Worm (Caenorhabditis elegans) whole organism, L3 larva: ENCODE measurements around the gene prdh-1.

Experiments used
- R02D3.7 ChIP-seq: fragments of 150-350 bp; optimal IDR thresholded peaks from 2 replicates; lab custom pipeline; 2014; ENCODE audit warnings: missing biosample characterization, missing genetic modification characterization
- ZK546.5 ChIP-seq: sonication (generic microtip); optimal IDR thresholded peaks from 2 replicates; lab custom pipeline; 2017; ENCODE audit warnings: missing biosample characterization, missing genetic modification characterization
- aly-2 ChIP-seq: fragments of 150-350 bp; optimal IDR thresholded peaks from 2 replicates; lab custom pipeline; 2014; ENCODE audit warnings: missing biosample characterization, missing genetic modification characterization
- ama-1 ChIP-seq: fragments of 150-350 bp; optimal IDR thresholded peaks from 2 replicates; lab custom pipeline; 2018
- ceh-16 ChIP-seq: sonication (generic microtip); optimal IDR thresholded peaks from 2 replicates; lab custom pipeline; 2017; ENCODE audit warnings: missing biosample characterization, missing genetic modification characterization
- ceh-28 ChIP-seq: fragments of 150-350 bp; optimal IDR thresholded peaks from 2 replicates; lab custom pipeline; 2014; ENCODE audit warnings: missing biosample characterization, missing genetic modification reagents, missing genetic modification characterization
- ceh-82 ChIP-seq: fragments of 150-350 bp; optimal IDR thresholded peaks from 2 replicates; lab custom pipeline; 2014; ENCODE audit warnings: missing biosample characterization, missing genetic modification characterization
- ceh-9 ChIP-seq: sonication (generic microtip); optimal IDR thresholded peaks from 2 replicates; lab custom pipeline; 2018; ENCODE audit warnings: missing biosample characterization, missing genetic modification characterization
- daf-12 ChIP-seq: fragments of 150-350 bp; optimal IDR thresholded peaks from 2 replicates; lab custom pipeline; 2014; ENCODE audit warnings: missing biosample characterization, missing genetic modification reagents, missing genetic modification characterization
- egl-27 ChIP-seq: sonication (generic microtip); optimal IDR thresholded peaks from 4 replicates; lab custom pipeline; 2017; ENCODE audit warnings: missing biosample characterization, missing genetic modification reagents, missing genetic modification characterization
- egl-5 ChIP-seq: fragments of 150-350 bp; optimal IDR thresholded peaks from 2 replicates; lab custom pipeline; 2017; ENCODE audit warnings: missing biosample characterization, missing genetic modification reagents, missing genetic modification characterization, inconsistent platforms
- elt-1 ChIP-seq: fragments of 150-350 bp; optimal IDR thresholded peaks from 2 replicates; lab custom pipeline; 2014; ENCODE audit warnings: missing biosample characterization, missing genetic modification characterization
- elt-2 ChIP-seq: sonication (generic microtip); optimal IDR thresholded peaks from 2 replicates; lab custom pipeline; 2016; ENCODE audit warnings: missing genetic modification reagents, mild to moderate bottlenecking, missing genetic modification characterization, missing compliant biosample characterization
- elt-3 ChIP-seq, 3 experiments: fragments of 150-350 bp in 1 of 3; sonication (generic microtip) in 2 of 3; optimal IDR thresholded peaks; 2 replicates in 2 of 3; 4 replicates in 1 of 3; lab custom pipeline; 2014 to 2017; ENCODE audit warnings: missing biosample characterization in 3 of 3, missing genetic modification characterization in 3 of 3
- eor-1 ChIP-seq, 2 experiments: fragments of 150-350 bp; optimal IDR thresholded peaks; 2 replicates each; lab custom pipeline; 2014 to 2018; ENCODE audit warnings: missing biosample characterization in 2 of 2, missing genetic modification characterization in 2 of 2
- fkh-10 ChIP-seq: sonication (generic microtip); optimal IDR thresholded peaks from 2 replicates; lab custom pipeline; 2017; ENCODE audit warnings: missing biosample characterization, missing genetic modification reagents, missing genetic modification characterization
- fkh-2 ChIP-seq: fragments of 150-350 bp; optimal IDR thresholded peaks from 2 replicates; lab custom pipeline; 2014; ENCODE audit warnings: missing biosample characterization, missing genetic modification reagents, missing genetic modification characterization
- fos-1 ChIP-seq: fragments of 150-350 bp; optimal IDR thresholded peaks from 2 replicates; lab custom pipeline; 2014; ENCODE audit warnings: missing biosample characterization, missing genetic modification characterization
- hmg-11 ChIP-seq: sonication (generic microtip); optimal IDR thresholded peaks from 2 replicates; lab custom pipeline; 2016; ENCODE audit warnings: missing genetic modification characterization, missing compliant biosample characterization
- jun-1 ChIP-seq: fragments of 150-350 bp; optimal IDR thresholded peaks from 2 replicates; lab custom pipeline; 2014; ENCODE audit warnings: missing biosample characterization, missing genetic modification reagents, missing genetic modification characterization
- lin-15B ChIP-seq: fragments of 150-350 bp; optimal IDR thresholded peaks from 2 replicates; lab custom pipeline; 2014; ENCODE audit warnings: missing biosample characterization, missing genetic modification characterization
- lin-39 ChIP-seq: fragments of 150-350 bp; optimal IDR thresholded peaks from 2 replicates; lab custom pipeline; 2018; ENCODE audit warnings: missing biosample characterization, missing genetic modification reagents, missing genetic modification characterization
- lsy-12 ChIP-seq: sonication (generic microtip); optimal IDR thresholded peaks from 2 replicates; lab custom pipeline; 2016; ENCODE audit warnings: mild to moderate bottlenecking, missing genetic modification characterization, missing compliant biosample characterization
- mdl-1 ChIP-seq: fragments of 150-350 bp; optimal IDR thresholded peaks from 2 replicates; lab custom pipeline; 2014; ENCODE audit warnings: missing biosample characterization, missing genetic modification characterization
- mml-1 ChIP-seq: fragments of 150-350 bp; sonication (generic microtip); optimal IDR thresholded peaks from 3 replicates; lab custom pipeline; 2014; ENCODE audit warnings: missing biosample characterization, missing genetic modification characterization
- nfya-1 ChIP-seq: sonication (generic microtip); optimal IDR thresholded peaks from 2 replicates; lab custom pipeline; 2017; ENCODE audit warnings: missing genetic modification characterization, mild to moderate bottlenecking, missing compliant biosample characterization, antibody characterized with exemption, moderate library complexity; ENCODE audit not compliant: insufficient read depth
- nhr-11 ChIP-seq: fragments of 150-350 bp; optimal IDR thresholded peaks from 2 replicates; lab custom pipeline; 2014; ENCODE audit warnings: missing biosample characterization, missing genetic modification characterization
- nhr-12 ChIP-seq: fragments of 150-350 bp; optimal IDR thresholded peaks from 2 replicates; lab custom pipeline; 2014; ENCODE audit warnings: missing biosample characterization, missing genetic modification characterization
- nhr-23 ChIP-seq: fragments of 150-350 bp; optimal IDR thresholded peaks from 2 replicates; lab custom pipeline; 2014; ENCODE audit warnings: missing biosample characterization, missing genetic modification reagents, missing genetic modification characterization
- nhr-237 ChIP-seq: fragments of 150-350 bp; optimal IDR thresholded peaks from 2 replicates; lab custom pipeline; 2014; ENCODE audit warnings: missing biosample characterization, missing genetic modification characterization
- nhr-25 ChIP-seq: sonication (generic microtip); optimal IDR thresholded peaks from 2 replicates; lab custom pipeline; 2017; ENCODE audit warnings: missing biosample characterization, missing genetic modification characterization
- nhr-28 ChIP-seq: fragments of 150-350 bp; optimal IDR thresholded peaks from 2 replicates; lab custom pipeline; 2014; ENCODE audit warnings: missing biosample characterization, missing genetic modification characterization
- nhr-43 ChIP-seq: sonication (generic microtip); optimal IDR thresholded peaks from 2 replicates; lab custom pipeline; 2016; ENCODE audit warnings: mild to moderate bottlenecking, missing genetic modification characterization, missing compliant biosample characterization; ENCODE audit not compliant: poor library complexity, severe bottlenecking
- nhr-67 ChIP-seq: fragments of 150-350 bp; optimal IDR thresholded peaks from 2 replicates; lab custom pipeline; 2014; ENCODE audit warnings: missing biosample characterization, missing genetic modification characterization
- nhr-76 ChIP-seq: fragments of 150-350 bp; sonication (generic microtip); optimal IDR thresholded peaks from 5 replicates; lab custom pipeline; 2014; ENCODE audit warnings: missing biosample characterization, missing genetic modification characterization
- nhr-77 ChIP-seq: fragments of 150-350 bp; optimal IDR thresholded peaks from 2 replicates; lab custom pipeline; 2014; ENCODE audit warnings: missing biosample characterization, missing genetic modification characterization
- pha-4 ChIP-seq: fragments of 150-350 bp; optimal IDR thresholded peaks from 2 replicates; lab custom pipeline; 2014; ENCODE audit warnings: missing biosample characterization, missing genetic modification reagents, missing genetic modification characterization
- pqm-1 ChIP-seq: fragments of 150-350 bp; optimal IDR thresholded peaks from 2 replicates; lab custom pipeline; 2017; ENCODE audit warnings: missing biosample characterization, missing genetic modification characterization, inconsistent platforms
- sea-2 ChIP-seq: fragments of 150-350 bp; sonication (generic microtip); optimal IDR thresholded peaks from 4 replicates; lab custom pipeline; 2014; ENCODE audit warnings: missing biosample characterization, missing genetic modification reagents, missing genetic modification characterization
- skn-1 ChIP-seq: fragments of 150-350 bp; optimal IDR thresholded peaks from 2 replicates; lab custom pipeline; 2014; ENCODE audit warnings: missing biosample characterization, missing genetic modification characterization
- snpc-4 ChIP-seq: fragments of 150-350 bp; optimal IDR thresholded peaks from 2 replicates; lab custom pipeline; 2014; ENCODE audit warnings: missing biosample characterization, missing genetic modification characterization
- tbx-2 ChIP-seq: sonication (generic microtip); optimal IDR thresholded peaks from 2 replicates; lab custom pipeline; 2016; ENCODE audit warnings: mild to moderate bottlenecking, missing genetic modification characterization, missing compliant biosample characterization
- unc-39 ChIP-seq: sonication (generic microtip); optimal IDR thresholded peaks from 4 replicates; lab custom pipeline; 2017; ENCODE audit warnings: missing biosample characterization, missing genetic modification characterization
- unc-62 ChIP-seq: fragments of 150-350 bp; sonication (generic microtip); optimal IDR thresholded peaks from 4 replicates; lab custom pipeline; 2014; ENCODE audit warnings: missing biosample characterization, missing genetic modification reagents, missing genetic modification characterization
- zag-1 ChIP-seq: fragments of 150-350 bp; optimal IDR thresholded peaks from 2 replicates; lab custom pipeline; 2014; ENCODE audit warnings: missing biosample characterization, missing genetic modification characterization
- ztf-11 ChIP-seq: fragments of 150-350 bp; optimal IDR thresholded peaks from 2 replicates; lab custom pipeline; 2014; ENCODE audit warnings: missing biosample characterization, missing genetic modification characterization

The prdh-1 gene

DNA sequence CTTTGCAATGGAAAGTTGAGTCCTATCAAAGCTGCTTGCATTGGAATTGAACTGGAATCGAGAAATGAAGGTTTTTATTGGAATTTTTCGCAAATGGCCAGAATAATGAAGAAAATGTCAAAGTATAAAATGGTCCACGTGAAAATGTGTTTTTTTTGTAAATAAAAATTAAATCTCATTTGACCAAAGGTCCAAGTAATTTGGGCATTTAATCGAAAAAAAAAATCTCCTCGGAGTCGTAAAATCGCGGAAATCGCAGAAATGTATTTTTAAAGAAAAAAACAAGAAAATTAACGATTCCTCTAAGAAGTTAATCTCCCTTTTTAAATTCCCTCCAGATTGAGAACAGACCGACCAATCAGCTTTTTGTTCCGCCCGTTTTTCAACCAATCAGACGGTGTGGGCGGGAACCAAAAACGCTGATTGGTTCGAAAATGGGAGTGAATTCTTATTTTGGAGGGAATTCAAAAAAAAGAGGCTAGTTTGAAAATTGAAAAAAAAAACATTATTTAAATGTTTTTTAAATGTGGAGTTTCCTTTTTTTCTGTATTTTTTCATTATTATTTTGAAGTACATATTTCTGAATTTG, at the start of gene prdh-1:
Gene prdh-1 (minus strand): TSS at position 51 of the 589 bp plus-strand sequence.
- TF ChIP-seq eor-1 (tag; optimal IDR thresholded peaks at IDR 0.05; lab: Kevin White, UChicago) = no peak
- TF ChIP-seq nfya-1 (tag; lab: Kevin White, UChicago) = peak; percentile 85

DNA sequence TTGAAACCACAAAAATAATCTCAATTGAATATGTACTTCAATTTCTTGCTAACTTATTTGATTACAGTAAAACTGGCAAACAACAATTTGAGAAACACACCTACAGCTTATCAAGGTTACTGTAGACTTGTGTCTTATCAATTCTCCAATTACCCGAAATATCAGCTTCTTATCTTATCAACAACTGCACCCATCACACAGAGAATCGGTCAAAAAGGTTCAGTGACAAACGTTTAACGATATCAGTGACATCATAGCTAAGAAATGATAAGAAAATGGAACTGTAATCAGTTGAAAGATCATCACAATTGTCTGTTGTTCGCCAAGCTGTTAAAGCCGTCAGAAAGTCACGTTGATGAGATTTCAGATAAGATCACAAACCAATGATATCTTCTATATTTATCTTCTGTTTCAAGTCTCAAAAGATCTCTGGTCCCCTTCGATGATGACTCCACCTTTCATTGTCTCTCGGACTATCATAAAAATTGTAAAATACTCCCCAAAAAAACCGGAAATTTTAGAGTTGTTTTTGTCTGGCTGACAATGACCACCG, 42.9 kb upstream of the prdh-1 start:
- TF ChIP-seq pqm-1 (tag; lab: Kevin White, UChicago) (peak; percentile 100), nfya-1 (tag; lab: Kevin White, UChicago) (peak; percentile 64), zag-1 (tag; lab: Kevin White, UChicago) (no peak), egl-27 (tag; lab: Kevin White, UChicago) (peak; percentile 98), nhr-23 (peak; percentile 90), nhr-76 (peak; percentile 39), egl-5 (tag; lab: Kevin White, UChicago) (no peak), lin-15B (tag; lab: Kevin White, UChicago) (no peak), nhr-237 (tag; lab: Kevin White, UChicago) (no peak), lin-39 (tag; lab: Kevin White, UChicago) (no peak), ztf-11 (tag; lab: Kevin White, UChicago) (no peak), snpc-4 (tag; lab: Kevin White, UChicago) (no peak), pha-4 (tag; lab: Kevin White, UChicago) (peak; percentile 75), jun-1 (tag; lab: Kevin White, UChicago) (peak; percentile 98), fkh-10 (GFP tag; lab: Kevin White, UChicago) (no peak), ama-1 (no peak), daf-12 (no peak), nhr-11 (tag; lab: Kevin White, UChicago) (no peak), elt-2 (tag; lab: Kevin White, UChicago) (peak; percentile 100), sea-2 (GFP tag; lab: Kevin White, UChicago) (no peak), eor-1 (tag; optimal IDR thresholded peaks at IDR 0.05; lab: Kevin White, UChicago) (no peak), nhr-43 (tag; lab: Kevin White, UChicago) (peak; percentile 93), unc-62 (GFP tag; lab: Kevin White, UChicago) (no peak), mdl-1 (tag; lab: Kevin White, UChicago) (peak; percentile 56), ceh-16 (tag; lab: Kevin White, UChicago) (no peak), hmg-11 (tag; lab: Kevin White, UChicago) (no peak), lsy-12 (tag; lab: Kevin White, UChicago) (no peak), ZK546.5 (no peak), nhr-25 (tag; lab: Kevin White, UChicago) (peak; percentile 89), nhr-12 (tag; lab: Kevin White, UChicago) (no peak), ceh-28 (tag; lab: Kevin White, UChicago) (peak; percentile 65), fkh-2 (tag; lab: Kevin White, UChicago) (no peak), nhr-67 (no peak), unc-39 (tag; lab: Kevin White, UChicago) (no peak), skn-1 (tag; lab: Kevin White, UChicago) (peak; percentile 47), mml-1 (no peak), R02D3.7 (tag; lab: Kevin White, UChicago) (peak; percentile 65), ceh-82 (no peak), fos-1 (peak; percentile 82), aly-2 (no peak), elt-1 (tag; lab: Kevin White, UChicago) (no peak), nhr-77 (tag; lab: Kevin White, UChicago) (no peak), nhr-28 (no peak), ceh-9 (no peak), elt-3 (tag; optimal IDR thresholded peaks at IDR 0.05; lab: Kevin White, UChicago) (peak; percentile 100), tbx-2 (tag; lab: Kevin White, UChicago) (peak; percentile 12)
